Worm (Caenorhabditis elegans) whole organism, L1 larva: ENCODE data around the gene ani-2.

ENCODE experiments used
- aly-2 ChIP-seq: fragments of 150-350 bp; optimal IDR thresholded peaks from 2 replicates; lab custom pipeline; 2014; ENCODE audit warnings: missing biosample characterization, missing genetic modification characterization
- blmp-1 ChIP-seq: fragments of 150-350 bp; optimal IDR thresholded peaks from 2 replicates; lab custom pipeline; 2014; ENCODE audit warnings: missing biosample characterization, missing genetic modification characterization
- ceh-88 ChIP-seq: fragments of 200-800 bp; sonication (Bioruptor generic); IDR thresholded peaks from 2 replicates; pipeline ENCODE4 v1.3.6; 2022; ENCODE audit warnings: missing genetic modification characterization, missing compliant biosample characterization
- ces-1 ChIP-seq: fragments of 150-350 bp; optimal IDR thresholded peaks from 2 replicates; lab custom pipeline; 2014; ENCODE audit warnings: missing biosample characterization, missing genetic modification reagents, missing genetic modification characterization
- dsc-1 ChIP-seq: sonication (generic microtip); optimal IDR thresholded peaks from 2 replicates; lab custom pipeline; 2016; ENCODE audit warnings: mild to moderate bottlenecking, missing genetic modification characterization, missing compliant biosample characterization
- egl-27 ChIP-seq, 2 experiments: fragments of 150-350 bp in 1 of 2; sonication (generic microtip); optimal IDR thresholded peaks; 3 replicates each; lab custom pipeline; 2017 to 2018; ENCODE audit warnings: missing biosample characterization in 2 of 2, missing genetic modification characterization in 2 of 2, missing genetic modification reagents in 2 of 2
- elt-2 ChIP-seq: sonication (generic microtip); optimal IDR thresholded peaks from 2 replicates; lab custom pipeline; 2016; ENCODE audit warnings: missing genetic modification characterization, mild to moderate bottlenecking, inconsistent platforms, missing compliant biosample characterization, missing genetic modification reagents
- fkh-10 ChIP-seq: sonication (generic microtip); optimal IDR thresholded peaks from 2 replicates; lab custom pipeline; 2017; ENCODE audit warnings: missing biosample characterization, missing genetic modification reagents, missing genetic modification characterization
- fkh-8 ChIP-seq: sonication (generic microtip); optimal IDR thresholded peaks from 2 replicates; lab custom pipeline; 2016; ENCODE audit warnings: mild to moderate bottlenecking, missing genetic modification characterization, missing compliant biosample characterization
- fos-1 ChIP-seq: fragments of 150-350 bp; optimal IDR thresholded peaks from 2 replicates; lab custom pipeline; 2014; ENCODE audit warnings: missing biosample characterization, missing genetic modification characterization
- irx-1 ChIP-seq: sonication (generic microtip); optimal IDR thresholded peaks from 2 replicates; lab custom pipeline; 2016; ENCODE audit warnings: missing genetic modification characterization, missing compliant biosample characterization
- jun-1 ChIP-seq: fragments of 150-350 bp; optimal IDR thresholded peaks from 2 replicates; lab custom pipeline; 2014; ENCODE audit warnings: missing biosample characterization, missing genetic modification reagents, missing genetic modification characterization
- lin-15B ChIP-seq: fragments of 150-350 bp; sonication (generic microtip); optimal IDR thresholded peaks from 3 replicates; lab custom pipeline; 2014; ENCODE audit warnings: missing biosample characterization, missing genetic modification characterization
- lin-35 ChIP-seq, 2 experiments: fragments of 150-350 bp; optimal IDR thresholded peaks; 2 replicates each; lab custom pipeline; 2014; ENCODE audit warnings: missing biosample characterization in 2 of 2, missing genetic modification characterization in 2 of 2, missing genetic modification reagents in 2 of 2
- lir-3 ChIP-seq: sonication (generic microtip); optimal IDR thresholded peaks from 2 replicates; lab custom pipeline; 2016; ENCODE audit warnings: mild to moderate bottlenecking, missing genetic modification characterization, moderate library complexity, missing compliant biosample characterization; ENCODE audit not compliant: poor library complexity
- lsy-2 ChIP-seq, 2 experiments: fragments of 150-350 bp; optimal IDR thresholded peaks; 2 replicates each; lab custom pipeline; 2014; ENCODE audit warnings: missing biosample characterization in 2 of 2, missing genetic modification characterization in 2 of 2
- mab-9 ChIP-seq: fragments of 200-800 bp; sonication (Bioruptor generic); IDR thresholded peaks from 2 replicates; pipeline ENCODE4 v1.3.6; 2022; ENCODE audit warnings: missing genetic modification reagents, missing genetic modification characterization, missing compliant biosample characterization
- mdl-1 ChIP-seq, 2 experiments: fragments of 150-350 bp; optimal IDR thresholded peaks; 2 replicates each; lab custom pipeline; 2014 to 2017; ENCODE audit warnings: missing biosample characterization in 2 of 2, missing genetic modification characterization in 2 of 2, inconsistent platforms in 1 of 2
- nhr-19 ChIP-seq: fragments of 200-800 bp; sonication (Bioruptor generic); conservative IDR thresholded peaks from 2 replicates; pipeline ENCODE4 v1.3.6; 2022; ENCODE audit warnings: missing genetic modification characterization, missing compliant biosample characterization
- nhr-47 ChIP-seq: sonication (generic microtip); optimal IDR thresholded peaks from 2 replicates; lab custom pipeline; 2016; ENCODE audit warnings: mild to moderate bottlenecking, missing genetic modification characterization, moderate library complexity, missing compliant biosample characterization
- nhr-77 ChIP-seq: fragments of 150-350 bp; optimal IDR thresholded peaks from 2 replicates; lab custom pipeline; 2014; ENCODE audit warnings: missing biosample characterization, missing genetic modification characterization
- nhr-84 ChIP-seq: sonication (generic microtip); optimal IDR thresholded peaks from 2 replicates; lab custom pipeline; 2017; ENCODE audit warnings: missing biosample characterization, missing genetic modification characterization
- nhr-85 ChIP-seq: sonication (generic microtip); peaks from one replicate; lab custom pipeline; 2016; ENCODE audit warnings: missing genetic modification characterization, inconsistent platforms, missing compliant biosample characterization
- pqm-1 ChIP-seq: sonication (generic microtip); optimal IDR thresholded peaks from 3 replicates; lab custom pipeline; 2017; ENCODE audit warnings: missing biosample characterization, missing genetic modification characterization
- rnt-1 ChIP-seq: sonication (generic microtip); optimal IDR thresholded peaks from 2 replicates; lab custom pipeline; 2016; ENCODE audit warnings: mild to moderate bottlenecking, missing genetic modification characterization, moderate library complexity, missing compliant biosample characterization
- snpc-4 ChIP-seq: fragments of 150-350 bp; optimal IDR thresholded peaks from 2 replicates; lab custom pipeline; 2014; ENCODE audit warnings: missing biosample characterization, missing genetic modification characterization
- snu-23 ChIP-seq: sonication (generic microtip); optimal IDR thresholded peaks from 2 replicates; lab custom pipeline; 2016; ENCODE audit warnings: missing genetic modification characterization, missing compliant biosample characterization
- sox-4 ChIP-seq: sonication (generic microtip); optimal IDR thresholded peaks from 2 replicates; lab custom pipeline; 2016; ENCODE audit warnings: missing genetic modification characterization, missing compliant biosample characterization
- unc-62 ChIP-seq: fragments of 150-350 bp; optimal IDR thresholded peaks from 2 replicates; lab custom pipeline; 2014; ENCODE audit warnings: missing biosample characterization, missing genetic modification reagents, missing genetic modification characterization
- vab-15 ChIP-seq: sonication (generic microtip); optimal IDR thresholded peaks from 2 replicates; lab custom pipeline; 2017; ENCODE audit warnings: missing genotype, mild to moderate bottlenecking, missing genetic modification characterization, missing compliant biosample characterization
- ztf-11 ChIP-seq, 2 experiments: sonication (generic microtip); optimal IDR thresholded peaks; 2 replicates each; lab custom pipeline; 2016 to 2017; ENCODE audit warnings: missing genetic modification characterization in 2 of 2, missing biosample characterization in 1 of 2, missing compliant biosample characterization in 1 of 2
- ztf-4 ChIP-seq: fragments of 150-350 bp; optimal IDR thresholded peaks from 2 replicates; lab custom pipeline; 2014; ENCODE audit warnings: missing biosample characterization, missing genetic modification characterization

ani-2 gene

ce11 chrII:6409098-6409497 lies 43.9 kb upstream of the ani-2 start:
- TF ChIP-seq irx-1 (tag; lab: Kevin White, UChicago) (no peak), lir-3 (tag; lab: Kevin White, UChicago) (no peak), blmp-1 (tag; lab: Kevin White, UChicago) (peak; percentile 45), sox-4 (tag; lab: Kevin White, UChicago) (no peak), fkh-10 (GFP tag; lab: Kevin White, UChicago) (no peak)

ce11 chrII:6407279-6407678 lies 42.1 kb upstream of the ani-2 start, which contains the start of gene spp-11:
spp-11 (minus strand) TSS chrII:6407379.
- TF ChIP-seq ztf-11 (tag; optimal IDR thresholded peaks at IDR 0.05; lab: Kevin White, UChicago) (no peak), nhr-77 (tag; lab: Kevin White, UChicago) (no peak), fos-1 (tag; lab: Kevin White, UChicago) (no peak), jun-1 (tag; lab: Kevin White, UChicago) (no peak), vab-15 (tag; lab: Kevin White, UChicago) (no peak), unc-62 (no peak), lin-35 (GFP tag; optimal IDR thresholded peaks at IDR 0.05; lab: Kevin White, UChicago) (no peak), nhr-84 (no peak)

- TF ChIP-seq ztf-4 (tag; lab: Kevin White, UChicago) (no peak), elt-2 (peak; percentile 37)
Measured at ce11 chrII:6403233-6403632, 38.1 kb upstream of the ani-2 start, which contains the start of gene T25D10.1. T25D10.1 (plus strand) TSS chrII:6403401.

ce11 chrII:6401649-6402048 lies 36.5 kb upstream of the ani-2 start, which contains the start of gene btb-2:
btb-2 (plus strand) TSS chrII:6401949.
- no peak for TF ChIP-seq snpc-4
- TF ChIP-seq ceh-88 (GFP tag; lab: Robert Waterston, UW): no peak
- TF ChIP-seq nhr-19 (GFP tag; lab: Robert Waterston, UW): no peak
- no peak for TF ChIP-seq ces-1 (GFP tag; lab: Kevin White, UChicago)
- no peak for TF ChIP-seq egl-27 (tag; optimal IDR thresholded peaks at IDR 0.05; lab: Kevin White, UChicago)
- no peak for TF ChIP-seq pqm-1 (tag; lab: Kevin White, UChicago)
- TF ChIP-seq mab-9 (GFP tag; lab: Robert Waterston, UW): no peak
- TF ChIP-seq mdl-1 (tag; optimal IDR thresholded peaks at IDR 0.05; lab: Kevin White, UChicago): no peak
- TF ChIP-seq snu-23 (GFP tag; lab: Kevin White, UChicago): no peak
- no peak for TF ChIP-seq aly-2 (tag; lab: Kevin White, UChicago)
- TF ChIP-seq nhr-85 (tag; lab: Kevin White, UChicago): no peak
- TF ChIP-seq nhr-47: no peak

ce11 chrII:6398406-6398805 lies 33.2 kb upstream of the ani-2 start, which contains the start of gene zig-10:
zig-10 (plus strand) TSS chrII:6398706.
- TF ChIP-seq fkh-8 (tag; lab: Kevin White, UChicago): no peak
- TF ChIP-seq dsc-1 (tag; lab: Kevin White, UChicago): no peak
- TF ChIP-seq ces-1 (GFP tag; lab: Kevin White, UChicago): no peak
- no peak for TF ChIP-seq snu-23 (GFP tag; lab: Kevin White, UChicago)
- TF ChIP-seq lsy-2 (tag; optimal IDR thresholded peaks at IDR 0.05; lab: Kevin White, UChicago): no peak
- no peak for TF ChIP-seq lin-35 (GFP tag; optimal IDR thresholded peaks at IDR 0.05; lab: Kevin White, UChicago)
- TF ChIP-seq lin-15B: no peak
- TF ChIP-seq, all 84 proteins: peak for 0

- no peak for TF ChIP-seq fkh-10 (GFP tag; lab: Kevin White, UChicago)
- TF ChIP-seq rnt-1: peak; percentile 24
Measured at ce11 chrII:6394037-6394436, 28.9 kb upstream of the ani-2 start.
